Fruit fly (Drosophila melanogaster) whole organism, embryonic: ENCODE results near the gene Cyp313a1.

Experiments used
- Ada2b ChIP-seq: fragments of 200-800 bp; sonication (Bioruptor generic); IDR thresholded peaks from 2 replicates; pipeline ENCODE4 v1.3.6; 2022; ENCODE audit warnings: missing biosample characterization, missing genetic modification characterization
- BEAF-32 ChIP-seq: fragments of 200-800 bp; sonication (Bioruptor generic); optimal IDR thresholded peaks from 3 replicates; lab custom pipeline; 2017; ENCODE audit warnings: missing biosample characterization, missing genetic modification characterization, mild to moderate bottlenecking, moderate library complexity, missing genetic modification reagents
- CG10209 ChIP-seq: fragments of 200-800 bp; sonication (Bioruptor generic); optimal IDR thresholded peaks from 3 replicates; lab custom pipeline; 2017; ENCODE audit warnings: missing biosample characterization, mild to moderate bottlenecking, missing genetic modification characterization, missing genetic modification reagents
- CG10462 ChIP-seq: fragments of 200-800 bp; sonication (Bioruptor generic); optimal IDR thresholded peaks from 2 replicates; lab custom pipeline; 2016; ENCODE audit warnings: missing biosample characterization, missing genetic modification characterization
- CG11504 ChIP-seq: fragments of 200-800 bp; sonication (Bioruptor generic); optimal IDR thresholded peaks from 3 replicates; lab custom pipeline; 2019; ENCODE audit warnings: missing biosample characterization, mild to moderate bottlenecking, missing genetic modification characterization, moderate library complexity
- CG11560 ChIP-seq: fragments of 200-800 bp; sonication (Bioruptor generic); IDR thresholded peaks from 3 replicates; pipeline ENCODE4 v1.3.6; 2022; ENCODE audit warnings: missing biosample characterization, missing genetic modification characterization
- CG12942 ChIP-seq: fragments of 200-800 bp; sonication (Bioruptor generic); optimal IDR thresholded peaks from 3 replicates; lab custom pipeline; 2016; ENCODE audit warnings: missing biosample characterization, missing genetic modification characterization
- CG13287 ChIP-seq: fragments of 200-800 bp; sonication (Bioruptor generic); IDR thresholded peaks from 2 replicates; pipeline ENCODE4 v1.3.6; 2022; ENCODE audit warnings: missing biosample characterization, missing genetic modification characterization; ENCODE audit not compliant: partially characterized antibody
- CG13775 ChIP-seq: fragments of 200-800 bp; sonication (Bioruptor generic); optimal IDR thresholded peaks from 3 replicates; lab custom pipeline; 2017; ENCODE audit warnings: missing biosample characterization, mild to moderate bottlenecking, missing genetic modification characterization
- CG15479 ChIP-seq: fragments of 200-800 bp; sonication (Bioruptor generic); optimal IDR thresholded peaks from 3 replicates; lab custom pipeline; 2019; ENCODE audit warnings: missing biosample characterization, mild to moderate bottlenecking, missing genetic modification characterization, moderate library complexity
- CG1647 ChIP-seq: fragments of 200-800 bp; sonication (Bioruptor generic); optimal IDR thresholded peaks from 3 replicates; lab custom pipeline; 2016; ENCODE audit warnings: missing biosample characterization, missing genetic modification characterization
- CG17612 ChIP-seq: fragments of 200-800 bp; sonication (Bioruptor generic); IDR thresholded peaks from 2 replicates; pipeline ENCODE4 v1.3.6; 2022; ENCODE audit warnings: missing biosample characterization, missing genetic modification characterization
- CG17802 ChIP-seq: fragments of 200-800 bp; sonication (Bioruptor generic); optimal IDR thresholded peaks from 2 replicates; lab custom pipeline; 2018; ENCODE audit warnings: missing biosample characterization, mild to moderate bottlenecking, missing genetic modification characterization, moderate library complexity
- CG18764 ChIP-seq: fragments of 200-800 bp; sonication (Bioruptor generic); optimal IDR thresholded peaks from 3 replicates; lab custom pipeline; 2016; ENCODE audit warnings: missing biosample characterization, missing genetic modification characterization
- CG2889 ChIP-seq: fragments of 200-800 bp; sonication (Bioruptor generic); IDR thresholded peaks from 3 replicates; pipeline ENCODE4 v1.3.6; 2022; ENCODE audit warnings: missing biosample characterization, missing genetic modification characterization
- CG3065 ChIP-seq: fragments of 200-800 bp; sonication (Bioruptor generic); optimal IDR thresholded peaks from 2 replicates; lab custom pipeline; 2016; ENCODE audit warnings: missing biosample characterization, missing genetic modification characterization
- CG33213 ChIP-seq: fragments of 200-800 bp; sonication (Bioruptor generic); optimal IDR thresholded peaks from 3 replicates; lab custom pipeline; 2016; ENCODE audit warnings: missing biosample characterization, missing genetic modification characterization
- CG4282 ChIP-seq: fragments of 200-800 bp; sonication (Bioruptor generic); optimal IDR thresholded peaks from 2 replicates; lab custom pipeline; 2016; ENCODE audit warnings: missing biosample characterization, missing genetic modification characterization
- CG4360 ChIP-seq: fragments of 200-800 bp; sonication (Bioruptor generic); IDR thresholded peaks from 2 replicates; pipeline ENCODE4 v1.3.6; 2022; ENCODE audit warnings: missing biosample characterization, missing genetic modification characterization
- CG43689 ChIP-seq: fragments of 200-800 bp; sonication (Bioruptor generic); IDR thresholded peaks from 2 replicates; pipeline ENCODE4 v1.3.6; 2022; ENCODE audit warnings: missing biosample characterization, missing genetic modification characterization
- CG6272 ChIP-seq: fragments of 200-800 bp; sonication (Bioruptor generic); IDR thresholded peaks from 2 replicates; pipeline ENCODE4 v1.3.6; 2022; ENCODE audit warnings: missing biosample characterization, missing genetic modification characterization
- CG6689 ChIP-seq: fragments of 200-800 bp; sonication (Bioruptor generic); IDR thresholded peaks from 2 replicates; pipeline ENCODE4 v1.3.6; 2022; ENCODE audit warnings: missing biosample characterization, missing genetic modification characterization
- CG9797 ChIP-seq: fragments of 200-800 bp; sonication (Bioruptor generic); optimal IDR thresholded peaks from 3 replicates; lab custom pipeline; 2018; ENCODE audit warnings: missing biosample characterization, mild to moderate bottlenecking, missing genetic modification characterization
- CG9932 ChIP-seq: fragments of 200-800 bp; sonication (Bioruptor generic); IDR thresholded peaks from 2 replicates; pipeline ENCODE4 v1.3.6; 2022; ENCODE audit warnings: missing biosample characterization, missing genetic modification characterization
- CkIIα-i1 ChIP-seq: fragments of 200-800 bp; sonication (Bioruptor generic); IDR thresholded peaks from 2 replicates; pipeline ENCODE4 v1.3.6; 2022; ENCODE audit warnings: missing biosample characterization, missing genetic modification characterization
- CoRest ChIP-seq: fragments of 200-800 bp; sonication (Bioruptor generic); optimal IDR thresholded peaks from 3 replicates; lab custom pipeline; 2018; ENCODE audit warnings: missing biosample characterization, mild to moderate bottlenecking, missing genetic modification characterization, moderate library complexity
- D19B ChIP-seq: fragments of 200-800 bp; sonication (Bioruptor generic); optimal IDR thresholded peaks from 2 replicates; lab custom pipeline; 2017; ENCODE audit warnings: missing biosample characterization, mild to moderate bottlenecking, missing genetic modification characterization
- Dfd ChIP-seq, 2 experiments: fragments of >200 bp; optimal IDR thresholded peaks; 2 replicates each; lab custom pipeline; 2017; ENCODE audit warnings: missing biosample characterization in 2 of 2, missing genetic modification characterization in 2 of 2
- Drgx ChIP-seq: fragments of 200-800 bp; sonication (Bioruptor generic); IDR thresholded peaks from 2 replicates; pipeline ENCODE4 v1.3.6; 2022; ENCODE audit warnings: missing biosample characterization, missing genetic modification characterization
- Mad ChIP-seq: fragments of 200-800 bp; sonication (Bioruptor generic); optimal IDR thresholded peaks from 2 replicates; lab custom pipeline; 2016; ENCODE audit warnings: missing biosample characterization, missing genetic modification characterization
- Sox102F ChIP-seq: fragments of 200-800 bp; sonication (Bioruptor generic); optimal IDR thresholded peaks from 2 replicates; lab custom pipeline; 2018; ENCODE audit warnings: missing biosample characterization, mild to moderate bottlenecking, missing genetic modification characterization, moderate library complexity
- Sry-β ChIP-seq: fragments of 200-800 bp; sonication (Bioruptor generic); optimal IDR thresholded peaks from 2 replicates; lab custom pipeline; 2018; ENCODE audit warnings: missing biosample characterization, mild to moderate bottlenecking, missing genetic modification characterization, moderate library complexity
- ac ChIP-seq: fragments of 200-800 bp; sonication (Bioruptor generic); optimal IDR thresholded peaks from 3 replicates; lab custom pipeline; 2017; ENCODE audit warnings: missing biosample characterization, mild to moderate bottlenecking, missing genetic modification characterization
- az2 ChIP-seq: fragments of 200-800 bp; sonication (Bioruptor generic); optimal IDR thresholded peaks from 3 replicates; lab custom pipeline; 2016; ENCODE audit warnings: missing biosample characterization, missing genetic modification characterization
- chn ChIP-seq: fragments of 200-800 bp; sonication (Bioruptor generic); optimal IDR thresholded peaks from 2 replicates; lab custom pipeline; 2016; ENCODE audit warnings: missing biosample characterization, missing genetic modification characterization
- ems ChIP-seq: fragments of 200-800 bp; sonication (Bioruptor generic); optimal IDR thresholded peaks from 3 replicates; lab custom pipeline; 2016; ENCODE audit warnings: missing biosample characterization, missing genetic modification characterization
- ewg ChIP-seq: fragments of 200-800 bp; sonication (Bioruptor generic); optimal IDR thresholded peaks from 3 replicates; lab custom pipeline; 2017; ENCODE audit warnings: mild to moderate bottlenecking, missing biosample characterization, missing genetic modification reagents, missing genetic modification characterization
- ftz-f1 ChIP-seq: fragments of 200-800 bp; sonication (Bioruptor generic); optimal IDR thresholded peaks from 2 replicates; lab custom pipeline; 2016; ENCODE audit warnings: missing biosample characterization, missing genetic modification characterization
- grau ChIP-seq: fragments of 200-800 bp; optimal IDR thresholded peaks from 3 replicates; lab custom pipeline; 2019; ENCODE audit warnings: missing biosample characterization, mild to moderate bottlenecking, missing genetic modification characterization, moderate library complexity
- gt ChIP-seq: fragments of 200-800 bp; sonication (Bioruptor generic); IDR thresholded peaks from 2 replicates; pipeline ENCODE4 v1.3.6; 2022; ENCODE audit warnings: missing biosample characterization, missing genetic modification characterization
- ham ChIP-seq: fragments of 200-800 bp; sonication (Bioruptor generic); IDR thresholded peaks from 2 replicates; pipeline ENCODE4 v1.3.6; 2022; ENCODE audit warnings: missing biosample characterization, missing genetic modification characterization
- hth ChIP-seq: fragments of >200 bp; optimal IDR thresholded peaks from 2 replicates; lab custom pipeline; 2017; ENCODE audit warnings: inconsistent platforms
- kay ChIP-seq: fragments of 200-800 bp; sonication (Bioruptor generic); optimal IDR thresholded peaks from 2 replicates; lab custom pipeline; 2016; ENCODE audit warnings: missing biosample characterization, missing genetic modification characterization
- lov ChIP-seq, 2 experiments: fragments of 200-800 bp in 1 of 2; fragments of >200 bp in 1 of 2; sonication (Bioruptor generic) in 1 of 2; IDR thresholded peaks in 1 of 2; optimal IDR thresholded peaks in 1 of 2; 2 replicates in 1 of 2; 3 replicates in 1 of 2; pipeline versions ENCODE4 v1.3.6 to Lab custom; 2017 to 2022; ENCODE audit warnings: missing biosample characterization in 1 of 2, missing genetic modification characterization in 1 of 2
- oc ChIP-seq: fragments of 200-800 bp; sonication (Bioruptor generic); optimal IDR thresholded peaks from 2 replicates; lab custom pipeline; 2018; ENCODE audit warnings: missing biosample characterization, mild to moderate bottlenecking, missing genetic modification characterization, moderate library complexity
- pfk ChIP-seq: fragments of 200-800 bp; sonication (Bioruptor generic); optimal IDR thresholded peaks from 2 replicates; lab custom pipeline; 2018; ENCODE audit warnings: missing biosample characterization, mild to moderate bottlenecking, missing genetic modification characterization, moderate library complexity
- ro ChIP-seq: fragments of 200-800 bp; sonication (Bioruptor generic); IDR thresholded peaks from 2 replicates; pipeline ENCODE4 v1.3.6; 2022; ENCODE audit warnings: missing biosample characterization, missing genetic modification characterization
- row ChIP-seq: fragments of 200-800 bp; sonication (Bioruptor generic); IDR thresholded peaks from 3 replicates; pipeline ENCODE4 v1.3.6; 2022; ENCODE audit warnings: missing biosample characterization, missing genetic modification characterization
- tio ChIP-seq: fragments of 200-800 bp; sonication (Bioruptor generic); optimal IDR thresholded peaks from 2 replicates; lab custom pipeline; 2017; ENCODE audit warnings: missing biosample characterization, missing genetic modification characterization, inconsistent platforms
- tna ChIP-seq: fragments of 200-800 bp; sonication (Bioruptor generic); IDR thresholded peaks from 2 replicates; pipeline ENCODE4 v1.3.6; 2022; ENCODE audit warnings: missing biosample characterization, missing genetic modification characterization; ENCODE audit not compliant: partially characterized antibody
- ttk ChIP-seq: fragments of 200-800 bp; sonication (Bioruptor generic); IDR thresholded peaks from 2 replicates; pipeline ENCODE4 v2.1.2; 2022; ENCODE audit warnings: missing biosample characterization, missing genetic modification characterization
- usp ChIP-seq: fragments of >200 bp; optimal IDR thresholded peaks from 2 replicates; lab custom pipeline; 2017; ENCODE audit warnings: missing biosample characterization, missing genetic modification characterization

Cyp313a1 gene

DNA sequence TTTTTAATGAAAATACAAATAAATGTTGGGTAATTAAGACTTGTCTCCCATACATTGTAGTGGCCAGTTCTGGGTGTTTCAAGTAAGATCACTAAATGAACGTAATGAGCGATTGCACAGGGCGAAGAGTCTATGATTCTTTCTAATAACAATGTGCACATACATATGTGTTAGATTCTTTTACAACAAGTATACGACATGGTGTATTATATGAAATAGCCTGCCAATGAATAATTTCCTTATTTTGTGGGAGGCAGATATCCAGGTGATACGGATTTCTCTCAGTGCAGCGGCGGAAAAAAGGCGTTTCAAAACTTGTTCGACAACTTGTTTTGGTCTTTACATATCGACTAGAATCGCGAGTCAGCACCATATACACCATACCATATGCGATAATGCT is 47.3 kb upstream of the Cyp313a1 start (continued):
- TF ChIP-seq CG11504 (tag; lab: Kevin White, UChicago), result peak; percentile 48
- TF ChIP-seq CG2889, result peak; percentile 57; the same call in 2 of the 3 replicates
- TF ChIP-seq Sry-β (GFP tag; lab: Kevin White, UChicago), result no peak
- TF ChIP-seq ttk (GFP tag; lab: Robert Waterston, UW), result no peak
- no peak for TF ChIP-seq lov (optimal IDR thresholded peaks at IDR 0.05; lab: Kevin White, UChicago)
- TF ChIP-seq lov (GFP tag; IDR thresholded peaks at IDR 0.05; lab: Robert Waterston, UW), result no peak
- no peak for TF ChIP-seq CG6272 (GFP tag; lab: Robert Waterston, UW)
- TF ChIP-seq CG6689 (GFP tag; lab: Robert Waterston, UW), result peak; percentile 63
- TF ChIP-seq oc (tag; lab: Kevin White, UChicago), result no peak
- TF ChIP-seq ftz-f1 (GFP tag; lab: Kevin White, UChicago), result no peak
- no peak for TF ChIP-seq CG13287 (GFP tag; lab: Robert Waterston, UW)
- peak; percentile 17 for TF ChIP-seq CG10462 (GFP tag; lab: Kevin White, UChicago)
- peak; percentile 24 for TF ChIP-seq CG18764 (GFP tag; lab: Kevin White, UChicago)
- TF ChIP-seq D19B, result peak; percentile 32
- no peak for TF ChIP-seq gt (GFP tag; lab: Robert Waterston, UW)
- no peak for TF ChIP-seq CG4282 (GFP tag; lab: Kevin White, UChicago)
- TF ChIP-seq chn (GFP tag; lab: Kevin White, UChicago), result peak; percentile 23
- TF ChIP-seq CG1647 (GFP tag; lab: Kevin White, UChicago), result no peak
- TF ChIP-seq hth (lab: Kevin White, UChicago), result no peak
- no peak for TF ChIP-seq CG15479 (GFP tag; lab: Kevin White, UChicago)
- TF ChIP-seq CG10209 (GFP tag; lab: Kevin White, UChicago), result peak; percentile 41
- no peak for TF ChIP-seq usp (GFP tag; lab: Kevin White, UChicago)
- TF ChIP-seq Ada2b (GFP tag; lab: Robert Waterston, UW), result peak; percentile 55
- TF ChIP-seq kay (GFP tag; lab: Kevin White, UChicago), result no peak
- TF ChIP-seq CG9797, result no peak
- TF ChIP-seq CG9932 (GFP tag; lab: Robert Waterston, UW), result peak; percentile 78
- peak; percentile 18 for TF ChIP-seq ems
- peak; percentile 66 for TF ChIP-seq grau (tag; lab: Kevin White, UChicago)
- TF ChIP-seq CoRest (tag; lab: Kevin White, UChicago), result peak; percentile 50
- TF ChIP-seq pfk, result no peak
- no peak for TF ChIP-seq Dfd (GFP tag; optimal IDR thresholded peaks at IDR 0.05; lab: Kevin White, UChicago)
- TF ChIP-seq Drgx, result peak; percentile 82
- no peak for TF ChIP-seq CG3065 (GFP tag; lab: Kevin White, UChicago)
- no peak for TF ChIP-seq CG17612 (GFP tag; lab: Robert Waterston, UW)
- TF ChIP-seq row, result peak; percentile 63
- no peak for TF ChIP-seq tna (GFP tag; lab: Robert Waterston, UW)
- TF ChIP-seq ewg, result peak; percentile 2
- peak; percentile 32 for TF ChIP-seq CG33213
- peak; percentile 5 for TF ChIP-seq CG12942 (GFP tag; lab: Kevin White, UChicago)
- no peak for TF ChIP-seq ac (GFP tag; lab: Kevin White, UChicago)
- no peak for TF ChIP-seq Mad (GFP tag; lab: Kevin White, UChicago)
- TF ChIP-seq CkIIα-i1 (GFP tag; lab: Robert Waterston, UW), result no peak
- no peak for TF ChIP-seq CG43689
- no peak for TF ChIP-seq ro (GFP tag; lab: Robert Waterston, UW)
- 0 out of 3 replicates have a peak, but pooled peaks have one; percentile 20 for TF ChIP-seq CG11560 (tag; lab: Robert Waterston, UW)
- peak; percentile 42 for TF ChIP-seq CG13775 (GFP tag; lab: Kevin White, UChicago)
- no peak for TF ChIP-seq ham (GFP tag; lab: Robert Waterston, UW)
- TF ChIP-seq Sox102F (GFP tag; lab: Kevin White, UChicago), result peak; percentile 50
- no peak for TF ChIP-seq CG17802 (tag; lab: Kevin White, UChicago)
- no peak for TF ChIP-seq BEAF-32
- TF ChIP-seq tio (GFP tag; lab: Kevin White, UChicago), result peak; percentile 40
- TF ChIP-seq CG4360 (GFP tag; lab: Robert Waterston, UW), result no peak
- peak; percentile 49 for TF ChIP-seq az2 (GFP tag; lab: Kevin White, UChicago)
